Worm (Caenorhabditis elegans): ENCODE measurements around the gene nhr-273.

The nhr-273 gene

DNA sequence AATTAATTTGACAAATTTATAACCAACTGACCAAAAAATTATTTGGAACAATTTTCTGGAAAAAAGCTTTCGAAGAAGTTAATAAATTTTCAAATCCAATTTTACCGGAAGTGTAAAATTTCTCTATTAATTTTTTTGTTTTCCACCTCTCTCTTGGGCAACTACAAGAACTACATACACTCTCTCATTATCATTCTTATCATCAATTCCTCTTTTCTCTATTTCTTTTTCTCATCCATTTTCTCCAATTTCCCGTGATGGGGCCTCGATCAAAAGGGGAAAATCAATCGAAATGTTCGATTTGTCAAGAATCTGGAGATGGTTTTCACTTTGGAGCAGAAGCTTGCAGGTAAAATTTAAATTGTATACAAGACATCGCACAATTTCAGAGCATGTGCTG is 2.0 kb upstream of the nhr-273 start, which contains the start of gene nhr-109:
Gene nhr-109 (plus strand): TSS at position 222 of the 400 bp plus-strand sequence.
- TF ChIP-seq fos-1 (tag; optimal IDR thresholded peaks at IDR 0.05) (peak; percentile 42), sem-4 (tag; optimal IDR thresholded peaks at IDR 0.05) (no peak), gmeb-1 (tag; optimal IDR thresholded peaks at IDR 0.05) (peak; percentile 12), ama-1 (optimal IDR thresholded peaks at IDR 0.05) (peak; percentile 3), nhr-237 (tag; optimal IDR thresholded peaks at IDR 0.05) (no peak), mab-5 (tag; optimal IDR thresholded peaks at IDR 0.05) (no peak)

DNA sequence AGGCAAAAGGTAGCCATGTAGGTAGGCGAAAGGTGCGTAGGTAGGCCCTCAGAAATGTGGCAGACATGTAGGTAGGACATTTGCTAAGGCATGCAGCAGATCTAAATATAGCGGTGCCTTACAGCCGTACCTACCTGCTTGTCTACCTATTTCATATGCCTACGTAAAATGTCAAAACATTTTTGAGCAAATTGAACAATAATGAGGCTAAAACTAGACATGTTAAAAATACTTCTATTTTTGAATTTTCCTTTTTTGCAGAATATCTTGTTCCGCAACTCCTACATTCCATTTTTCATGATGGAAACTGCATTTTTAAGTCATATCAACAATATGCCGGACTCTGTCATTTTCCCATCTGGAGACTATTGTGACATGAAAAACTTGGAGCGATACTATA is 822 bp upstream of the nhr-273 start:
- TF ChIP-seq C34F6.9 (tag; optimal IDR thresholded peaks at IDR 0.05) (no peak), nhr-6 (tag; optimal IDR thresholded peaks at IDR 0.05) (no peak), nhr-12 (tag; optimal IDR thresholded peaks at IDR 0.05) (no peak), nhr-11 (tag; optimal IDR thresholded peaks at IDR 0.05) (no peak), ztf-4 (tag; optimal IDR thresholded peaks at IDR 0.05) (no peak), ama-1 (optimal IDR thresholded peaks at IDR 0.05) (no peak), zag-1 (tag; optimal IDR thresholded peaks at IDR 0.05) (no peak), elt-1 (tag; optimal IDR thresholded peaks at IDR 0.05) (no peak), ztf-11 (tag; optimal IDR thresholded peaks at IDR 0.05) (no peak), ZK546.5 (tag; optimal IDR thresholded peaks at IDR 0.05) (no peak), nhr-25 (tag; optimal IDR thresholded peaks at IDR 0.05) (no peak), ztf-1 (GFP tag; conservative IDR thresholded peaks at IDR 0.05) (no peak), nhr-129 (tag; optimal IDR thresholded peaks at IDR 0.05) (no peak), snpc-4 (tag; optimal IDR thresholded peaks at IDR 0.05) (no peak), mab-5 (tag; optimal IDR thresholded peaks at IDR 0.05) (no peak), sma-3 (GFP tag; optimal IDR thresholded peaks at IDR 0.05) (no peak), skn-1 (tag; optimal IDR thresholded peaks at IDR 0.05) (no peak)

DNA sequence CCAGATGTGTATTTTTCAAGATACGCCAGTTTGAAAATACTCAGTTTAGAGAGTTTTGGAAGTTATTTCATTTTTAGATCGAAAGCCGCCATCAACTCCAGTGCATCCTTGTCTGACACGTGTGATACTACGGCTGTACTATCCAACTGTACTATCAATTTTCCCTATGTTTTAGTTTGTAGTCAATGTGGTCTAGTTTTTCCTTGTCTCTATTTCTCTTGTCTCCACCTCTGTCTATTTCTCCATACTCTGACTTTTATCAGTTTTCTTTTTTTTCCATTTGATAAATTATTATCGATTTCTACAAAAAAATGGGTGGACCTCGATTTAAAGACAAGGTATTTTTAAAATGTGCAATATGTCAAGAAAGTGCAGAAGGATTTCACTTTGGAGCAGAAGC is 3.5 kb downstream of the nhr-273 start, which contains the start of gene nhr-16:
Gene nhr-16 (plus strand): TSS at position 205 of the 400 bp plus-strand sequence.
- TF ChIP-seq nhr-25 (tag; optimal IDR thresholded peaks at IDR 0.05), result no peak

DNA sequence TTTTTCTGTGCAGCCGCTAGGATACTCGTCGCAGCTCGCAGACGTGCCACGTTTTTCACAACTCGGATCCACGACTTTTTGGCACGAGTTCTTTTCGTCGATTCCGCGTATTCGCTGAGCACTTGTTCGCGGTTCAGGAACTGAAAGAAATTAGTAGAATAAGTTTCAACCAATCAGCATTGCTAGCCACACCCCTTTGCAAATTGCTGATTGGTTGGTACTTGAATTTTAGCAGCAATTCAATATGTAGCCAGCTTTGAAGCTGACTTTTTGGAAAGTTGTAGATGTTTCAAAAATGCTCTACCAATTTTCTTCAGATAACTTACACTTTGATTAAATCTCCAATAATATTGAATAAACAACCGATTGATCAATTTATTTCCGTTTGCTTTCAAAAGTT is 6.2 kb downstream of the nhr-273 start:
- no peak for TF ChIP-seq nhr-129 (tag; optimal IDR thresholded peaks at IDR 0.05)
- TF ChIP-seq unc-62 (GFP tag; optimal IDR thresholded peaks at IDR 0.05), result no peak
- no peak for TF ChIP-seq nhr-21 (tag; optimal IDR thresholded peaks at IDR 0.05)
- no peak for TF ChIP-seq elt-1 (tag; optimal IDR thresholded peaks at IDR 0.05)
- no peak for TF ChIP-seq lin-39 (tag; optimal IDR thresholded peaks at IDR 0.05)
- no peak for TF ChIP-seq fos-1 (tag; optimal IDR thresholded peaks at IDR 0.05)
- no peak for TF ChIP-seq ztf-1 (GFP tag; conservative IDR thresholded peaks at IDR 0.05)
- TF ChIP-seq ama-1 (optimal IDR thresholded peaks at IDR 0.05), result no peak

DNA sequence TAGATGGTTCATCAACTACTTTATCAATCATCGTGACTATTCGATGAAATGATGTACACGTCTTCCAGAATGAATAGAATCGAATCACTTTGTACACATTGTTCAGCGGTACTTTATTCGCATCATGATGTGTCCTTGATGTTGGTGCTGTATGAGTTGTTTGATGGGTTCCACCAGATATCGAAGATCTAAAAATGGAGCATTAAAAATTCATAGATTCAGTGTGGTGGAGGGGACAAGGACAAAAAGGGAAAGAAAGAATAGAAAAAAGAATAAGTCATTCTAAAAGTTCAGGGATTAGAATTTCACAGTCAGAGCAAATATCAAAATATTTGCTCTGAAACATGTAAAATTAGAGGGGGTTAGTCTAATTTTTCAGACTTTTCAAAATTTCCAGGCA is 9.7 kb downstream of the nhr-273 start:
- TF ChIP-seq nhr-12 (tag; optimal IDR thresholded peaks at IDR 0.05), result no peak
- no peak for TF ChIP-seq gmeb-1 (tag; optimal IDR thresholded peaks at IDR 0.05)
- TF ChIP-seq nhr-10 (tag; optimal IDR thresholded peaks at IDR 0.05), result no peak
- no peak for TF ChIP-seq nhr-23 (tag; optimal IDR thresholded peaks at IDR 0.05)
- TF ChIP-seq alr-1 (tag; optimal IDR thresholded peaks at IDR 0.05), result no peak
- TF ChIP-seq nhr-21 (tag; optimal IDR thresholded peaks at IDR 0.05), result no peak
- TF ChIP-seq unc-62 (GFP tag; optimal IDR thresholded peaks at IDR 0.05), result no peak
- no peak for TF ChIP-seq nhr-237 (tag; optimal IDR thresholded peaks at IDR 0.05)
- no peak for TF ChIP-seq lsy-2 (tag; optimal IDR thresholded peaks at IDR 0.05)
- TF ChIP-seq fos-1 (tag; optimal IDR thresholded peaks at IDR 0.05), result no peak

DNA sequence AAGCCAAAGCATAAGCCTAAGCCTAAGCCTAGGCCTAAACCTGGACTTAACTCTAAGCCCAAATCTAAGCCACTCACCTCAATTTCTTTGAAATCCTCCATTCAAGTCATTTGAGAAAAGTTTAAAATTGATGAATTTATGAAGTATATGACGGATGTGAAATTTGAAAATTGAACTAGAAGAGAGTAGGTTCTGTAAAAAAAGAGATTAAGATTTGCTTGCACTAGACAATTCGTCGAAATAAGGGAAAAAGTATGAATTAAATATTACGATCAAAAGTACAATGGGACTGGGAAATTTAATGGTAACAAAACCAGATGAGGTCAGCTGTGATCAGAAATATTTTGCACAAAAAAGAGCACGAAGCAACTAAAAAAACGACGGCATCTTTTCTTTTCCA is 18.0 kb downstream of the nhr-273 start, which contains the start of gene twk-2:
Gene twk-2 (minus strand): TSS at position 101 of the 400 bp plus-strand sequence.
- TF ChIP-seq zag-1 (tag; optimal IDR thresholded peaks at IDR 0.05) (no peak), lin-13 (GFP tag; optimal IDR thresholded peaks at IDR 0.05) (no peak), snpc-4 (tag; optimal IDR thresholded peaks at IDR 0.05) (no peak), nhr-25 (tag; optimal IDR thresholded peaks at IDR 0.05) (no peak), nhr-129 (tag; optimal IDR thresholded peaks at IDR 0.05) (no peak), egl-27 (tag; optimal IDR thresholded peaks at IDR 0.05) (no peak), elt-3 (tag; optimal IDR thresholded peaks at IDR 0.05) (no peak), ztf-4 (tag; optimal IDR thresholded peaks at IDR 0.05) (no peak), alr-1 (tag; optimal IDR thresholded peaks at IDR 0.05) (no peak), lin-39 (tag; optimal IDR thresholded peaks at IDR 0.05) (no peak), dmd-4 (tag; optimal IDR thresholded peaks at IDR 0.05) (no peak), elt-1 (tag; optimal IDR thresholded peaks at IDR 0.05) (no peak), Y55F3AM.14 (GFP tag; optimal IDR thresholded peaks at IDR 0.05) (no peak), ama-1 (optimal IDR thresholded peaks at IDR 0.05) (no peak), gmeb-1 (tag; optimal IDR thresholded peaks at IDR 0.05) (no peak), skn-1 (tag; optimal IDR thresholded peaks at IDR 0.05) (no peak)

All from whole organism, L2 larva.